Worm (Caenorhabditis elegans) whole organism, late embryonic: Measurements from ENCODE around the gene K02E11.6.

Experiments used
- ahr-1 ChIP-seq: sonication (generic microtip); optimal IDR thresholded peaks from 2 replicates; lab custom pipeline; 2016; ENCODE audit warnings: missing genetic modification characterization, missing compliant biosample characterization
- ama-1 ChIP-seq: fragments of 150-350 bp; optimal IDR thresholded peaks from 2 replicates; lab custom pipeline; 2014
- ceh-24 ChIP-seq: sonication (generic microtip); optimal IDR thresholded peaks from 2 replicates; lab custom pipeline; 2016; ENCODE audit warnings: mild to moderate bottlenecking, missing genetic modification characterization, missing compliant biosample characterization
- fkh-10 ChIP-seq: fragments of 150-350 bp; optimal IDR thresholded peaks from 2 replicates; lab custom pipeline; 2014; ENCODE audit warnings: missing biosample characterization, missing genetic modification reagents, missing genetic modification characterization
- hlh-13 ChIP-seq: fragments of 200-800 bp; sonication (Bioruptor generic); optimal IDR thresholded peaks from 2 replicates; lab custom pipeline; 2018; ENCODE audit warnings: mild to moderate bottlenecking, missing genetic modification characterization, missing compliant biosample characterization
- nhr-11 ChIP-seq: fragments of 150-350 bp; optimal IDR thresholded peaks from 2 replicates; lab custom pipeline; 2014; ENCODE audit warnings: missing biosample characterization, missing genetic modification characterization
- pha-4 ChIP-seq: fragments of 150-350 bp; optimal IDR thresholded peaks from 2 replicates; lab custom pipeline; 2018; ENCODE audit warnings: missing biosample characterization, missing genetic modification reagents, missing genetic modification characterization
- rnt-1 ChIP-seq: sonication (generic microtip); optimal IDR thresholded peaks from 2 replicates; lab custom pipeline; 2016; ENCODE audit warnings: missing genetic modification characterization, missing compliant biosample characterization
- tbx-2 ChIP-seq: sonication (generic microtip); optimal IDR thresholded peaks from 2 replicates; lab custom pipeline; 2016; ENCODE audit warnings: missing genetic modification characterization, missing compliant biosample characterization
- unc-55 ChIP-seq: sonication (generic microtip); optimal IDR thresholded peaks from 2 replicates; lab custom pipeline; 2017; ENCODE audit warnings: missing biosample characterization, missing genetic modification reagents, missing genetic modification characterization

- TF ChIP-seq nhr-11 (tag; lab: Kevin White, UChicago) = no peak
- TF ChIP-seq fkh-10 (GFP tag; lab: Kevin White, UChicago) = no peak
- TF ChIP-seq ama-1 (lab: Kevin White, UChicago) = no peak
- no peak for TF ChIP-seq ahr-1 (tag; lab: Kevin White, UChicago)
- no peak for TF ChIP-seq rnt-1 (tag; lab: Kevin White, UChicago)
- TF ChIP-seq ceh-24 = no peak
- TF ChIP-seq pha-4 (tag; lab: Kevin White, UChicago) = no peak
- no peak for TF ChIP-seq unc-55 (GFP tag; lab: Kevin White, UChicago)
- TF ChIP-seq hlh-13 (GFP tag; lab: Kevin White, UChicago) = no peak
- TF ChIP-seq tbx-2 (tag; lab: Kevin White, UChicago) = no peak
Measured at ce11 chrV:14252025-14252424, 3.4 kb downstream of the K02E11.6 start, which contains the start of gene K02E11.5.
